Fruit fly (Drosophila melanogaster) whole organism, larva: ENCODE results near the gene Sac1.

ENCODE experiments used
- noc ChIP-seq: fragments of 200-800 bp; sonication (Bioruptor generic); optimal IDR thresholded peaks from 3 replicates; lab custom pipeline; 2019; ENCODE audit warnings: missing biosample characterization, mild to moderate bottlenecking, missing genetic modification characterization, moderate library complexity

The Sac1 gene

dm6 chr3L:1294835-1295234 is 47.2 kb downstream of the Sac1 start:
- no peak for TF ChIP-seq noc (tag; lab: Kevin White, UChicago)

dm6 chr3L:1295693-1296092 is 48.1 kb downstream of the Sac1 start, which contains the start of gene Rabex-5:
Gene Rabex-5 (plus strand): TSS chr3L:1295913.
- TF ChIP-seq noc (tag; lab: Kevin White, UChicago): no peak

dm6 chr3L:1298509-1298908 is 50.9 kb downstream of the Sac1 start, which contains the start of gene scf:
Gene scf (plus strand): TSS chr3L:1298672.
- TF ChIP-seq noc (tag; lab: Kevin White, UChicago): no peak
